Worm (Caenorhabditis elegans) whole organism, mixed stage, embryonic: ENCODE results near the gene rde-11.

Experiments used
- ceh-83 ChIP-seq: fragments of 200-800 bp; sonication (Bioruptor generic); optimal IDR thresholded peaks from 2 replicates; lab custom pipeline; 2018; ENCODE audit warnings: mild to moderate bottlenecking, missing genetic modification characterization, missing compliant biosample characterization
- ces-1 ChIP-seq: fragments of 150-350 bp; optimal IDR thresholded peaks from 2 replicates; lab custom pipeline; 2014; ENCODE audit warnings: missing biosample characterization, missing genetic modification reagents, missing genetic modification characterization
- drap-1 ChIP-seq: fragments of 200-800 bp; sonication (Bioruptor generic); optimal IDR thresholded peaks from 3 replicates; lab custom pipeline; 2018; ENCODE audit warnings: mild to moderate bottlenecking, missing genetic modification characterization, missing compliant biosample characterization
- elt-3 ChIP-seq: fragments of 150-350 bp; optimal IDR thresholded peaks from 2 replicates; lab custom pipeline; 2014; ENCODE audit warnings: missing biosample characterization, missing genetic modification characterization
- lin-13 ChIP-seq: fragments of 150-350 bp; optimal IDR thresholded peaks from 2 replicates; lab custom pipeline; 2014; ENCODE audit warnings: missing biosample characterization, missing genetic modification characterization
- pha-4 ChIP-seq: fragments of 150-350 bp; optimal IDR thresholded peaks from 2 replicates; lab custom pipeline; 2018; ENCODE audit warnings: missing biosample characterization, missing genetic modification reagents, missing genetic modification characterization
- unc-120 ChIP-seq: sonication (generic microtip); optimal IDR thresholded peaks from 2 replicates; lab custom pipeline; 2017; ENCODE audit warnings: missing genetic modification characterization, missing compliant biosample characterization; ENCODE audit not compliant: poor library complexity, severe bottlenecking
- unc-62 ChIP-seq: fragments of 150-350 bp; optimal IDR thresholded peaks from 2 replicates; lab custom pipeline; 2014; ENCODE audit warnings: missing biosample characterization, missing genetic modification reagents, missing genetic modification characterization
- ztf-11 ChIP-seq: fragments of 150-350 bp; optimal IDR thresholded peaks from 2 replicates; lab custom pipeline; 2014; ENCODE audit warnings: missing biosample characterization, missing genetic modification characterization

DNA sequence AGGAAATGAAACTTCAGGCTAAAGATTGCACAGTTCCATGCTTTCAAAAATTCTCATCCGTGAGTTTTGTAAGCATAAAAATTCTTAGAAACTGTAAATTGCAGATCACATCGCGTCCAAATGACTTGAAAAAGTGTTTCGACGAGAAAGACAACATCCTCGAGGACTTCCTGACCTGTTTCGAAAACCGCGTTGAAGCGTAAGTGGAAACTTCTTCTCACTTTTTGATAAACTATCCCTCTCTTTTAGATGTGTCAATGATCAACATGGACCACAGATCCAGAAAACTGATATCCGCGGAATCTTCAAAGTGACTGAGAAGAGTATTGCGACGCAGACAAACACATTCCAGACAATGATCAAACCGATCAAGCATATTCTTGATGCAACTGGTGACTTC lies 24.1 kb upstream of the rde-11 start:
- TF ChIP-seq lin-13 (tag; lab: Kevin White, UChicago), result no peak
- TF ChIP-seq drap-1 (GFP tag; lab: Kevin White, UChicago), result no peak
- TF ChIP-seq ztf-11 (tag; lab: Kevin White, UChicago), result no peak
- no peak for TF ChIP-seq ceh-83
- TF ChIP-seq unc-120, result no peak
- no peak for TF ChIP-seq ces-1 (GFP tag; lab: Kevin White, UChicago)
- TF ChIP-seq pha-4 (tag; lab: Kevin White, UChicago), result no peak
- TF ChIP-seq unc-62, result no peak
- TF ChIP-seq elt-3 (tag; lab: Kevin White, UChicago), result no peak
